Worm (Caenorhabditis elegans) whole organism, L3 larva: ENCODE data around the gene Y32H12A.8.

Experiments
- R02D3.7 ChIP-seq: fragments of 150-350 bp; optimal IDR thresholded peaks from 2 replicates; lab custom pipeline; 2014; ENCODE audit warnings: missing biosample characterization, missing genetic modification characterization
- ZK546.5 ChIP-seq: sonication (generic microtip); optimal IDR thresholded peaks from 2 replicates; lab custom pipeline; 2017; ENCODE audit warnings: missing biosample characterization, missing genetic modification characterization
- aly-2 ChIP-seq: fragments of 150-350 bp; optimal IDR thresholded peaks from 2 replicates; lab custom pipeline; 2014; ENCODE audit warnings: missing biosample characterization, missing genetic modification characterization
- ama-1 ChIP-seq: fragments of 150-350 bp; optimal IDR thresholded peaks from 2 replicates; lab custom pipeline; 2018
- ceh-16 ChIP-seq: sonication (generic microtip); optimal IDR thresholded peaks from 2 replicates; lab custom pipeline; 2017; ENCODE audit warnings: missing biosample characterization, missing genetic modification characterization
- ceh-28 ChIP-seq: fragments of 150-350 bp; optimal IDR thresholded peaks from 2 replicates; lab custom pipeline; 2014; ENCODE audit warnings: missing biosample characterization, missing genetic modification reagents, missing genetic modification characterization
- daf-12 ChIP-seq: fragments of 150-350 bp; optimal IDR thresholded peaks from 2 replicates; lab custom pipeline; 2014; ENCODE audit warnings: missing biosample characterization, missing genetic modification reagents, missing genetic modification characterization
- egl-27 ChIP-seq: sonication (generic microtip); optimal IDR thresholded peaks from 4 replicates; lab custom pipeline; 2017; ENCODE audit warnings: missing biosample characterization, missing genetic modification reagents, missing genetic modification characterization
- egl-5 ChIP-seq: fragments of 150-350 bp; optimal IDR thresholded peaks from 2 replicates; lab custom pipeline; 2017; ENCODE audit warnings: missing biosample characterization, missing genetic modification reagents, missing genetic modification characterization, inconsistent platforms
- elt-1 ChIP-seq: fragments of 150-350 bp; optimal IDR thresholded peaks from 2 replicates; lab custom pipeline; 2014; ENCODE audit warnings: missing biosample characterization, missing genetic modification characterization
- elt-3 ChIP-seq, 3 experiments: fragments of 150-350 bp in 1 of 3; sonication (generic microtip) in 2 of 3; optimal IDR thresholded peaks; 2 replicates in 2 of 3; 4 replicates in 1 of 3; lab custom pipeline; 2014 to 2017; ENCODE audit warnings: missing biosample characterization in 3 of 3, missing genetic modification characterization in 3 of 3
- fkh-10 ChIP-seq: sonication (generic microtip); optimal IDR thresholded peaks from 2 replicates; lab custom pipeline; 2017; ENCODE audit warnings: missing biosample characterization, missing genetic modification reagents, missing genetic modification characterization
- fos-1 ChIP-seq: fragments of 150-350 bp; optimal IDR thresholded peaks from 2 replicates; lab custom pipeline; 2014; ENCODE audit warnings: missing biosample characterization, missing genetic modification characterization
- hmg-11 ChIP-seq: sonication (generic microtip); optimal IDR thresholded peaks from 2 replicates; lab custom pipeline; 2016; ENCODE audit warnings: missing genetic modification characterization, missing compliant biosample characterization
- jun-1 ChIP-seq: fragments of 150-350 bp; optimal IDR thresholded peaks from 2 replicates; lab custom pipeline; 2014; ENCODE audit warnings: missing biosample characterization, missing genetic modification reagents, missing genetic modification characterization
- lin-15B ChIP-seq: fragments of 150-350 bp; optimal IDR thresholded peaks from 2 replicates; lab custom pipeline; 2014; ENCODE audit warnings: missing biosample characterization, missing genetic modification characterization
- lin-39 ChIP-seq: fragments of 150-350 bp; optimal IDR thresholded peaks from 2 replicates; lab custom pipeline; 2018; ENCODE audit warnings: missing biosample characterization, missing genetic modification reagents, missing genetic modification characterization
- mdl-1 ChIP-seq: fragments of 150-350 bp; optimal IDR thresholded peaks from 2 replicates; lab custom pipeline; 2014; ENCODE audit warnings: missing biosample characterization, missing genetic modification characterization
- mml-1 ChIP-seq: fragments of 150-350 bp; sonication (generic microtip); optimal IDR thresholded peaks from 3 replicates; lab custom pipeline; 2014; ENCODE audit warnings: missing biosample characterization, missing genetic modification characterization
- nfya-1 ChIP-seq: sonication (generic microtip); optimal IDR thresholded peaks from 2 replicates; lab custom pipeline; 2017; ENCODE audit warnings: missing genetic modification characterization, mild to moderate bottlenecking, missing compliant biosample characterization, antibody characterized with exemption, moderate library complexity; ENCODE audit not compliant: insufficient read depth
- nhr-11 ChIP-seq: fragments of 150-350 bp; optimal IDR thresholded peaks from 2 replicates; lab custom pipeline; 2014; ENCODE audit warnings: missing biosample characterization, missing genetic modification characterization
- nhr-12 ChIP-seq: fragments of 150-350 bp; optimal IDR thresholded peaks from 2 replicates; lab custom pipeline; 2014; ENCODE audit warnings: missing biosample characterization, missing genetic modification characterization
- nhr-25 ChIP-seq: sonication (generic microtip); optimal IDR thresholded peaks from 2 replicates; lab custom pipeline; 2017; ENCODE audit warnings: missing biosample characterization, missing genetic modification characterization
- nhr-28 ChIP-seq: fragments of 150-350 bp; optimal IDR thresholded peaks from 2 replicates; lab custom pipeline; 2014; ENCODE audit warnings: missing biosample characterization, missing genetic modification characterization
- nhr-43 ChIP-seq: sonication (generic microtip); optimal IDR thresholded peaks from 2 replicates; lab custom pipeline; 2016; ENCODE audit warnings: mild to moderate bottlenecking, missing genetic modification characterization, missing compliant biosample characterization; ENCODE audit not compliant: poor library complexity, severe bottlenecking
- nhr-76 ChIP-seq: fragments of 150-350 bp; sonication (generic microtip); optimal IDR thresholded peaks from 5 replicates; lab custom pipeline; 2014; ENCODE audit warnings: missing biosample characterization, missing genetic modification characterization
- nhr-77 ChIP-seq: fragments of 150-350 bp; optimal IDR thresholded peaks from 2 replicates; lab custom pipeline; 2014; ENCODE audit warnings: missing biosample characterization, missing genetic modification characterization
- pqm-1 ChIP-seq: fragments of 150-350 bp; optimal IDR thresholded peaks from 2 replicates; lab custom pipeline; 2017; ENCODE audit warnings: missing biosample characterization, missing genetic modification characterization, inconsistent platforms
- sea-2 ChIP-seq: fragments of 150-350 bp; sonication (generic microtip); optimal IDR thresholded peaks from 4 replicates; lab custom pipeline; 2014; ENCODE audit warnings: missing biosample characterization, missing genetic modification reagents, missing genetic modification characterization
- skn-1 ChIP-seq: fragments of 150-350 bp; optimal IDR thresholded peaks from 2 replicates; lab custom pipeline; 2014; ENCODE audit warnings: missing biosample characterization, missing genetic modification characterization
- snpc-4 ChIP-seq: fragments of 150-350 bp; optimal IDR thresholded peaks from 2 replicates; lab custom pipeline; 2014; ENCODE audit warnings: missing biosample characterization, missing genetic modification characterization
- tbx-2 ChIP-seq: sonication (generic microtip); optimal IDR thresholded peaks from 2 replicates; lab custom pipeline; 2016; ENCODE audit warnings: mild to moderate bottlenecking, missing genetic modification characterization, missing compliant biosample characterization
- unc-62 ChIP-seq: fragments of 150-350 bp; sonication (generic microtip); optimal IDR thresholded peaks from 4 replicates; lab custom pipeline; 2014; ENCODE audit warnings: missing biosample characterization, missing genetic modification reagents, missing genetic modification characterization
- zag-1 ChIP-seq: fragments of 150-350 bp; optimal IDR thresholded peaks from 2 replicates; lab custom pipeline; 2014; ENCODE audit warnings: missing biosample characterization, missing genetic modification characterization
- ztf-11 ChIP-seq: fragments of 150-350 bp; optimal IDR thresholded peaks from 2 replicates; lab custom pipeline; 2014; ENCODE audit warnings: missing biosample characterization, missing genetic modification characterization
- ztf-4 ChIP-seq: fragments of 150-350 bp; optimal IDR thresholded peaks from 2 replicates; lab custom pipeline; 2014; ENCODE audit warnings: missing biosample characterization, missing genetic modification characterization

Y32H12A.8 gene

ce11 chrIII:5395746-5396145 is 10.1 kb downstream of the Y32H12A.8 start:
- TF ChIP-seq snpc-4 (tag; lab: Kevin White, UChicago) (no peak), pqm-1 (tag; lab: Kevin White, UChicago) (no peak), zag-1 (no peak), unc-62 (GFP tag; lab: Kevin White, UChicago) (no peak), jun-1 (tag; lab: Kevin White, UChicago) (no peak), nhr-11 (tag; lab: Kevin White, UChicago) (no peak), nhr-25 (tag; lab: Kevin White, UChicago) (no peak), daf-12 (tag; lab: Kevin White, UChicago) (no peak), hmg-11 (tag; lab: Kevin White, UChicago) (no peak), sea-2 (no peak)
- TF ChIP-seq, all 47 proteins: peak for 0

ce11 chrIII:5389365-5389764 is 16.5 kb downstream of the Y32H12A.8 start:
- TF ChIP-seq ztf-4 (tag; lab: Kevin White, UChicago), result no peak
- no peak for TF ChIP-seq nhr-12 (tag; lab: Kevin White, UChicago)
- TF ChIP-seq hmg-11 (tag; lab: Kevin White, UChicago), result no peak
- no peak for TF ChIP-seq ZK546.5 (tag; lab: Kevin White, UChicago)
- TF ChIP-seq lin-39 (tag; lab: Kevin White, UChicago), result no peak
- no peak for TF ChIP-seq ztf-11
- TF ChIP-seq pqm-1 (tag; lab: Kevin White, UChicago), result no peak
- TF ChIP-seq lin-15B (tag; lab: Kevin White, UChicago), result no peak
- TF ChIP-seq tbx-2 (tag; lab: Kevin White, UChicago), result no peak
- TF ChIP-seq R02D3.7 (tag; lab: Kevin White, UChicago), result no peak
- TF ChIP-seq unc-62 (GFP tag; lab: Kevin White, UChicago), result no peak
- no peak for TF ChIP-seq zag-1
- TF ChIP-seq ceh-28 (tag; lab: Kevin White, UChicago), result no peak
- TF ChIP-seq elt-1 (tag; lab: Kevin White, UChicago), result no peak
- no peak for TF ChIP-seq egl-27 (tag; lab: Kevin White, UChicago)
- TF ChIP-seq skn-1 (tag; lab: Kevin White, UChicago), result no peak
- no peak for TF ChIP-seq egl-5
- no peak for TF ChIP-seq mdl-1 (tag; lab: Kevin White, UChicago)

- TF ChIP-seq R02D3.7 (tag; lab: Kevin White, UChicago) (no peak), mdl-1 (tag; lab: Kevin White, UChicago) (no peak), nhr-25 (tag; lab: Kevin White, UChicago) (no peak), nhr-12 (tag; lab: Kevin White, UChicago) (no peak), ztf-4 (tag; lab: Kevin White, UChicago) (no peak), snpc-4 (tag; lab: Kevin White, UChicago) (no peak), fos-1 (tag; lab: Kevin White, UChicago) (no peak), nfya-1 (tag; lab: Kevin White, UChicago) (no peak), nhr-77 (tag; lab: Kevin White, UChicago) (no peak), nhr-76 (tag; lab: Kevin White, UChicago) (no peak), zag-1 (no peak), elt-3 (tag; optimal IDR thresholded peaks at IDR 0.05; lab: Kevin White, UChicago) (no peak), nhr-28 (tag; lab: Kevin White, UChicago) (no peak), skn-1 (tag; lab: Kevin White, UChicago) (no peak), hmg-11 (tag; lab: Kevin White, UChicago) (no peak), tbx-2 (tag; lab: Kevin White, UChicago) (no peak), ztf-11 (no peak)
These were observed 17.7 kb downstream of the Y32H12A.8 start for ce11 chrIII:5388113-5388512.

ce11 chrIII:5385315-5385714 is 20.5 kb downstream of the Y32H12A.8 start, which contains the start of gene Y32H12A.7:
Gene Y32H12A.7 (minus strand): TSS chrIII:5385415.
- TF ChIP-seq nhr-43 (tag; lab: Kevin White, UChicago), result no peak
- TF ChIP-seq nhr-12 (tag; lab: Kevin White, UChicago), result no peak
- no peak for TF ChIP-seq elt-3 (tag; optimal IDR thresholded peaks at IDR 0.05; lab: Kevin White, UChicago)
- TF ChIP-seq nfya-1 (tag; lab: Kevin White, UChicago), result no peak
- no peak for TF ChIP-seq ama-1 (lab: Kevin White, UChicago)
- TF ChIP-seq daf-12 (tag; lab: Kevin White, UChicago), result no peak
- no peak for TF ChIP-seq ceh-16
- no peak for TF ChIP-seq jun-1 (tag; lab: Kevin White, UChicago)
- no peak for TF ChIP-seq nhr-77 (tag; lab: Kevin White, UChicago)
- no peak for TF ChIP-seq ceh-28 (tag; lab: Kevin White, UChicago)
- no peak for TF ChIP-seq ztf-4 (tag; lab: Kevin White, UChicago)
- no peak for TF ChIP-seq lin-39 (tag; lab: Kevin White, UChicago)
- TF ChIP-seq mml-1, result no peak
- no peak for TF ChIP-seq nhr-25 (tag; lab: Kevin White, UChicago)
- TF ChIP-seq elt-1 (tag; lab: Kevin White, UChicago), result no peak
- no peak for TF ChIP-seq fkh-10 (GFP tag; lab: Kevin White, UChicago)
- no peak for TF ChIP-seq aly-2 (tag; lab: Kevin White, UChicago)
- TF ChIP-seq tbx-2 (tag; lab: Kevin White, UChicago), result no peak
